Fruit fly (Drosophila melanogaster) whole organism, prepupa: ENCODE data around the gene CG6495.

ENCODE experiments used
- CG10669 ChIP-seq: fragments of 200-800 bp; sonication (Bioruptor generic); optimal IDR thresholded peaks from 3 replicates; lab custom pipeline; 2018; ENCODE audit warnings: missing biosample characterization, mild to moderate bottlenecking, missing genetic modification characterization, moderate library complexity
- CG1621 ChIP-seq: fragments of 200-800 bp; sonication (Bioruptor generic); optimal IDR thresholded peaks from 3 replicates; lab custom pipeline; 2018; ENCODE audit warnings: missing biosample characterization, mild to moderate bottlenecking, missing genetic modification characterization
- CG34406 ChIP-seq: fragments of 200-800 bp; sonication (Bioruptor generic); optimal IDR thresholded peaks from 3 replicates; lab custom pipeline; 2016; ENCODE audit warnings: missing biosample characterization, missing genetic modification characterization
- CG6854 ChIP-seq: fragments of 200-800 bp; sonication (Bioruptor generic); optimal IDR thresholded peaks from 2 replicates; lab custom pipeline; 2017; ENCODE audit warnings: missing biosample characterization, mild to moderate bottlenecking, missing genetic modification characterization
- CG9139 ChIP-seq: fragments of 200-800 bp; sonication (Bioruptor generic); optimal IDR thresholded peaks from 3 replicates; lab custom pipeline; 2017; ENCODE audit warnings: missing biosample characterization, mild to moderate bottlenecking, missing genetic modification characterization
- Ets21C ChIP-seq: fragments of 200-800 bp; sonication (Bioruptor generic); optimal IDR thresholded peaks from 3 replicates; lab custom pipeline; 2016; ENCODE audit warnings: missing biosample characterization, missing genetic modification characterization
- Gug ChIP-seq: fragments of 200-800 bp; sonication (Bioruptor generic); IDR thresholded peaks from 2 replicates; pipeline ENCODE4 v1.3.6; 2022; ENCODE audit warnings: missing biosample characterization, missing genetic modification characterization
- Hr39 ChIP-seq: fragments of 200-800 bp; sonication (Bioruptor generic); optimal IDR thresholded peaks from 2 replicates; lab custom pipeline; 2016; ENCODE audit warnings: missing biosample characterization, missing genetic modification characterization
- Sox15 ChIP-seq: fragments of 200-800 bp; sonication (Bioruptor generic); optimal IDR thresholded peaks from 3 replicates; lab custom pipeline; 2016; ENCODE audit warnings: missing biosample characterization, missing genetic modification characterization
- esn ChIP-seq: fragments of 200-800 bp; sonication (Bioruptor generic); optimal IDR thresholded peaks from 2 replicates; lab custom pipeline; 2016; ENCODE audit warnings: missing biosample characterization, mild to moderate bottlenecking, missing genetic modification characterization, moderate library complexity
- salr ChIP-seq, 2 experiments: fragments of 200-800 bp; sonication (Bioruptor generic); optimal IDR thresholded peaks; 3 replicates each; lab custom pipeline; 2016 to 2018; ENCODE audit warnings: missing biosample characterization in 2 of 2, missing genetic modification characterization in 2 of 2, mild to moderate bottlenecking in 1 of 2
- spab ChIP-seq: fragments of 200-800 bp; sonication (Bioruptor generic); optimal IDR thresholded peaks from 2 replicates; lab custom pipeline; 2017; ENCODE audit warnings: missing biosample characterization, mild to moderate bottlenecking, missing genetic modification characterization, missing genetic modification reagents

DNA sequence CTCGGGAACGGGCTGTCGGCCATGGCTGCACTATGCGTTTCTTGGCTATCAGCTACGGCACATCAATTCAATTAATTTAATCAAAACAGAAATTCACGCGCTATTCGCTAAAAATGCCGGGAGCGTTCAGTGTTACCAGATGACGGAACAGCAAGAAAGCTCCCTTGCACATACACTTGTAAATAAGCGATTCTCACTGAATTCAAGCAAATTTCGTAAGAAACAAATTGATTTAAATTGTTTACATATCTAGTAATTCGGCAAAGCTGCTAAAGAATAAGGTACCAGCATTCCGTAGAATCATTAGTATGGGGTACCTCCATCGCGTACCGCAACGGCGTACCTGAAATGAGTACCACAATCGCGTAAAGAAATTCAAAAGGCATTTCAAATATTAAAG is 25.0 kb upstream of the CG6495 start, which contains the start of gene Nup107:
- no peak for TF ChIP-seq CG10669 (GFP tag; lab: Kevin White, UChicago)
- no peak for TF ChIP-seq Gug
- no peak for TF ChIP-seq Sox15 (GFP tag; lab: Kevin White, UChicago)
- TF ChIP-seq CG34406 (GFP tag; lab: Kevin White, UChicago), result no peak
- TF ChIP-seq Ets21C (GFP tag; lab: Kevin White, UChicago), result no peak
- no peak for TF ChIP-seq CG1621 (tag; lab: Kevin White, UChicago)
- TF ChIP-seq CG9139 (GFP tag; lab: Kevin White, UChicago), result no peak
- no peak for TF ChIP-seq spab (GFP tag; lab: Kevin White, UChicago)
- TF ChIP-seq esn, result no peak
- TF ChIP-seq salr (GFP tag; optimal IDR thresholded peaks at IDR 0.05; lab: Kevin White, UChicago), result no peak
- no peak for TF ChIP-seq CG6854 (GFP tag; lab: Kevin White, UChicago)
- no peak for TF ChIP-seq Hr39 (GFP tag; lab: Kevin White, UChicago)
